Fruit fly (Drosophila melanogaster) whole organism, embryonic: ENCODE data around the gene CG17177.

ENCODE experiments used
- Asciz ChIP-seq: fragments of 200-800 bp; sonication (Bioruptor generic); optimal IDR thresholded peaks from 2 replicates; lab custom pipeline; 2017; ENCODE audit warnings: missing biosample characterization, mild to moderate bottlenecking, missing genetic modification characterization, missing genetic modification reagents
- Atf3 ChIP-seq: fragments of 200-800 bp; sonication (Bioruptor generic); optimal IDR thresholded peaks from 3 replicates; lab custom pipeline; 2016; ENCODE audit warnings: missing biosample characterization, missing genetic modification characterization
- B-H1 ChIP-seq: fragments of 200-800 bp; sonication (Bioruptor generic); IDR thresholded peaks from 3 replicates; pipeline ENCODE4 v1.3.6; 2022; ENCODE audit warnings: missing biosample characterization, missing genetic modification characterization
- CG10366 ChIP-seq: fragments of 200-800 bp; sonication (Bioruptor generic); IDR thresholded peaks from 2 replicates; pipeline ENCODE4 v1.3.6; 2022; ENCODE audit warnings: missing biosample characterization, missing genetic modification characterization
- CG11398 ChIP-seq: fragments of 200-800 bp; sonication (Bioruptor generic); optimal IDR thresholded peaks from 2 replicates; lab custom pipeline; 2016; ENCODE audit warnings: missing biosample characterization, missing genetic modification characterization
- CG13775 ChIP-seq: fragments of 200-800 bp; sonication (Bioruptor generic); optimal IDR thresholded peaks from 3 replicates; lab custom pipeline; 2017; ENCODE audit warnings: missing biosample characterization, mild to moderate bottlenecking, missing genetic modification characterization
- CG14710 ChIP-seq: fragments of 200-800 bp; sonication (Bioruptor generic); optimal IDR thresholded peaks from 3 replicates; lab custom pipeline; 2019; ENCODE audit warnings: missing biosample characterization, mild to moderate bottlenecking, missing genetic modification characterization, moderate library complexity
- CG31224 ChIP-seq: fragments of 200-800 bp; sonication (Bioruptor generic); IDR thresholded peaks from 2 replicates; pipeline ENCODE4 v1.3.6; 2022; ENCODE audit warnings: missing biosample characterization, missing genetic modification characterization
- CG31388 ChIP-seq: fragments of 200-800 bp; sonication (Bioruptor generic); optimal IDR thresholded peaks from 2 replicates; lab custom pipeline; 2016; ENCODE audit warnings: missing biosample characterization, missing genetic modification characterization
- CG3726 ChIP-seq: fragments of 200-800 bp; sonication (Bioruptor generic); IDR thresholded peaks from 3 replicates; pipeline ENCODE4, ENCODE4 v1.3.6; 2022; ENCODE audit warnings: missing biosample characterization, missing genetic modification characterization
- CG6175 ChIP-seq: fragments of 200-800 bp; sonication (Bioruptor generic); IDR thresholded peaks from 3 replicates; pipeline ENCODE4 v1.3.6; 2022; ENCODE audit warnings: missing biosample characterization, missing genetic modification characterization
- CG6854 ChIP-seq: fragments of 200-800 bp; sonication (Bioruptor generic); optimal IDR thresholded peaks from 3 replicates; lab custom pipeline; 2017; ENCODE audit warnings: missing biosample characterization, mild to moderate bottlenecking, missing genetic modification characterization
- CG7271 ChIP-seq: fragments of 200-800 bp; sonication (Bioruptor generic); optimal IDR thresholded peaks from 2 replicates; lab custom pipeline; 2018; ENCODE audit warnings: missing biosample characterization, mild to moderate bottlenecking, missing genetic modification characterization, moderate library complexity
- CG7987 ChIP-seq: fragments of 200-800 bp; sonication (Bioruptor generic); optimal IDR thresholded peaks from 2 replicates; lab custom pipeline; 2018; ENCODE audit warnings: missing biosample characterization, mild to moderate bottlenecking, missing genetic modification characterization, moderate library complexity
- CG8924 ChIP-seq: fragments of 200-800 bp; optimal IDR thresholded peaks from 3 replicates; lab custom pipeline; 2019; ENCODE audit warnings: missing biosample characterization, mild to moderate bottlenecking, missing genetic modification characterization, moderate library complexity
- CG9797 ChIP-seq: fragments of 200-800 bp; sonication (Bioruptor generic); optimal IDR thresholded peaks from 3 replicates; lab custom pipeline; 2018; ENCODE audit warnings: missing biosample characterization, mild to moderate bottlenecking, missing genetic modification characterization
- CHES-1-like ChIP-seq: fragments of 200-800 bp; sonication (Bioruptor generic); optimal IDR thresholded peaks from 2 replicates; lab custom pipeline; 2016; ENCODE audit warnings: missing biosample characterization, missing genetic modification characterization
- Doc2 ChIP-seq: fragments of 200-800 bp; sonication (Bioruptor generic); IDR thresholded peaks from 2 replicates; pipeline ENCODE4 v1.3.6; 2022; ENCODE audit warnings: missing biosample characterization, missing genetic modification characterization
- Fer2 ChIP-seq: fragments of 200-800 bp; sonication (Bioruptor generic); optimal IDR thresholded peaks from 2 replicates; lab custom pipeline; 2018; ENCODE audit warnings: missing biosample characterization, mild to moderate bottlenecking, missing genetic modification characterization, moderate library complexity
- HLH4C ChIP-seq: fragments of 200-800 bp; sonication (Bioruptor generic); IDR thresholded peaks from 3 replicates; pipeline ENCODE4 v1.3.6; 2022; ENCODE audit warnings: missing biosample characterization, missing genetic modification characterization; ENCODE audit not compliant: partially characterized antibody
- HLHmδ ChIP-seq: fragments of 200-800 bp; sonication (Bioruptor generic); optimal IDR thresholded peaks from 2 replicates; lab custom pipeline; 2018; ENCODE audit warnings: missing biosample characterization, mild to moderate bottlenecking, missing genetic modification characterization, moderate library complexity
- Max ChIP-seq: fragments of 200-800 bp; sonication (Bioruptor generic); optimal IDR thresholded peaks from 2 replicates; lab custom pipeline; 2016; ENCODE audit warnings: missing biosample characterization, mild to moderate bottlenecking, missing genetic modification characterization
- Meics ChIP-seq: fragments of 200-800 bp; sonication (Bioruptor generic); optimal IDR thresholded peaks from 2 replicates; lab custom pipeline; 2017; ENCODE audit warnings: missing biosample characterization, mild to moderate bottlenecking, missing genetic modification characterization
- Neu2 ChIP-seq: fragments of 200-800 bp; sonication (Bioruptor generic); optimal IDR thresholded peaks from 3 replicates; lab custom pipeline; 2016; ENCODE audit warnings: missing biosample characterization, missing genetic modification characterization, borderline replicate concordance
- PHDP ChIP-seq: fragments of 200-800 bp; sonication (Bioruptor generic); optimal IDR thresholded peaks from 3 replicates; lab custom pipeline; 2018; ENCODE audit warnings: missing biosample characterization, mild to moderate bottlenecking, missing genetic modification characterization, moderate library complexity
- Ptx1 ChIP-seq: fragments of 200-800 bp; sonication (Bioruptor generic); IDR thresholded peaks from 2 replicates; pipeline ENCODE4 v1.3.6; 2022; ENCODE audit warnings: missing biosample characterization, missing genetic modification characterization
- Sin3A ChIP-seq: fragments of >200 bp; optimal IDR thresholded peaks from 2 replicates; lab custom pipeline; 2018
- Sox100B ChIP-seq: fragments of 200-800 bp; sonication (Bioruptor generic); optimal IDR thresholded peaks from 3 replicates; lab custom pipeline; 2018; ENCODE audit warnings: missing biosample characterization, mild to moderate bottlenecking, missing genetic modification characterization
- Ssrp ChIP-seq: fragments of 200-800 bp; sonication (Bioruptor generic); optimal IDR thresholded peaks from 2 replicates; lab custom pipeline; 2018; ENCODE audit warnings: missing biosample characterization, mild to moderate bottlenecking, missing genetic modification characterization, moderate library complexity
- Stat92E ChIP-seq, 3 experiments: fragments of >200 bp in 2 of 3; fragments of 200-800 bp in 1 of 3; sonication (Bioruptor generic) in 1 of 3; optimal IDR thresholded peaks; 2 replicates each; lab custom pipeline; 2017 to 2019; ENCODE audit warnings: missing biosample characterization in 3 of 3, missing genetic modification characterization in 3 of 3, mild to moderate bottlenecking in 1 of 3, moderate library complexity in 1 of 3
- al ChIP-seq: fragments of 200-800 bp; sonication (Bioruptor generic); IDR thresholded peaks from 2 replicates; pipeline ENCODE4 v1.3.6; 2022; ENCODE audit warnings: missing biosample characterization, missing genetic modification characterization
- cad ChIP-seq: fragments of >200 bp; optimal IDR thresholded peaks from 2 replicates; lab custom pipeline; 2017; ENCODE audit warnings: missing biosample characterization, missing genetic modification characterization
- chm ChIP-seq: fragments of 200-800 bp; sonication (Bioruptor generic); IDR thresholded peaks from 2 replicates; pipeline ENCODE4 v1.3.6; 2022; ENCODE audit warnings: missing biosample characterization, missing genetic modification characterization
- chn ChIP-seq: fragments of 200-800 bp; sonication (Bioruptor generic); optimal IDR thresholded peaks from 2 replicates; lab custom pipeline; 2016; ENCODE audit warnings: missing biosample characterization, missing genetic modification characterization
- ci ChIP-seq: fragments of 200-800 bp; sonication (Bioruptor generic); IDR thresholded peaks from 3 replicates; pipeline ENCODE4 v1.3.6; 2022; ENCODE audit warnings: missing biosample characterization, missing genetic modification characterization
- dan ChIP-seq: fragments of 200-800 bp; sonication (Bioruptor generic); IDR thresholded peaks from 2 replicates; pipeline ENCODE4 v1.3.6; 2022; ENCODE audit warnings: missing biosample characterization, missing genetic modification characterization
- exex ChIP-seq: fragments of 200-800 bp; sonication (Bioruptor generic); optimal IDR thresholded peaks from 4 replicates; lab custom pipeline; 2018; ENCODE audit warnings: missing biosample characterization, mild to moderate bottlenecking, missing genetic modification characterization, moderate library complexity
- gcm2 ChIP-seq: fragments of 200-800 bp; sonication (Bioruptor generic); optimal IDR thresholded peaks from 2 replicates; lab custom pipeline; 2016; ENCODE audit warnings: missing biosample characterization, missing genetic modification characterization
- gem ChIP-seq: fragments of 200-800 bp; sonication (Bioruptor generic); optimal IDR thresholded peaks from 2 replicates; lab custom pipeline; 2019; ENCODE audit warnings: missing biosample characterization, mild to moderate bottlenecking, missing genetic modification characterization, moderate library complexity
- grn ChIP-seq: fragments of 200-800 bp; sonication (Bioruptor generic); optimal IDR thresholded peaks from 3 replicates; lab custom pipeline; 2017; ENCODE audit warnings: missing biosample characterization, missing genetic modification characterization
- h ChIP-seq: fragments of >200 bp; optimal IDR thresholded peaks from 2 replicates; lab custom pipeline; 2017
- kah ChIP-seq: fragments of 200-800 bp; sonication (Bioruptor generic); optimal IDR thresholded peaks from 2 replicates; lab custom pipeline; 2018; ENCODE audit warnings: missing biosample characterization, mild to moderate bottlenecking, missing genetic modification characterization
- nau ChIP-seq: fragments of 200-800 bp; sonication (Bioruptor generic); optimal IDR thresholded peaks from 3 replicates; lab custom pipeline; 2017; ENCODE audit warnings: missing biosample characterization, mild to moderate bottlenecking, missing genetic modification characterization, missing genetic modification reagents
- nmo ChIP-seq: fragments of 200-800 bp; sonication (Bioruptor generic); optimal IDR thresholded peaks from 2 replicates; lab custom pipeline; 2018; ENCODE audit warnings: missing biosample characterization, mild to moderate bottlenecking, missing genetic modification characterization, moderate library complexity
- onecut ChIP-seq: fragments of 200-800 bp; sonication (Bioruptor generic); IDR thresholded peaks from 2 replicates; pipeline ENCODE4 v1.3.6; 2022; ENCODE audit warnings: missing biosample characterization, missing genetic modification characterization
- phol ChIP-seq: fragments of 200-800 bp; sonication (Bioruptor generic); optimal IDR thresholded peaks from 3 replicates; lab custom pipeline; 2018; ENCODE audit warnings: missing biosample characterization, mild to moderate bottlenecking, missing genetic modification characterization, moderate library complexity
- psq ChIP-seq: fragments of 200-800 bp; sonication (Bioruptor generic); optimal IDR thresholded peaks from 2 replicates; lab custom pipeline; 2017; ENCODE audit warnings: missing biosample characterization, missing genetic modification characterization
- slbo ChIP-seq: fragments of 200-800 bp; sonication (Bioruptor generic); IDR thresholded peaks from 2 replicates; pipeline ENCODE4 v1.3.6; 2022; ENCODE audit warnings: missing biosample characterization, missing genetic modification characterization
- ssp ChIP-seq: fragments of 200-800 bp; sonication (Bioruptor generic); IDR thresholded peaks from 2 replicates; pipeline ENCODE4 v1.3.6; 2022; ENCODE audit warnings: missing biosample characterization, missing genetic modification characterization
- z ChIP-seq: fragments of 200-800 bp; sonication (Bioruptor generic); IDR thresholded peaks from 3 replicates; pipeline ENCODE4 v1.3.6; 2022; ENCODE audit warnings: missing biosample characterization, missing genetic modification characterization

Gene CG17177

DNA sequence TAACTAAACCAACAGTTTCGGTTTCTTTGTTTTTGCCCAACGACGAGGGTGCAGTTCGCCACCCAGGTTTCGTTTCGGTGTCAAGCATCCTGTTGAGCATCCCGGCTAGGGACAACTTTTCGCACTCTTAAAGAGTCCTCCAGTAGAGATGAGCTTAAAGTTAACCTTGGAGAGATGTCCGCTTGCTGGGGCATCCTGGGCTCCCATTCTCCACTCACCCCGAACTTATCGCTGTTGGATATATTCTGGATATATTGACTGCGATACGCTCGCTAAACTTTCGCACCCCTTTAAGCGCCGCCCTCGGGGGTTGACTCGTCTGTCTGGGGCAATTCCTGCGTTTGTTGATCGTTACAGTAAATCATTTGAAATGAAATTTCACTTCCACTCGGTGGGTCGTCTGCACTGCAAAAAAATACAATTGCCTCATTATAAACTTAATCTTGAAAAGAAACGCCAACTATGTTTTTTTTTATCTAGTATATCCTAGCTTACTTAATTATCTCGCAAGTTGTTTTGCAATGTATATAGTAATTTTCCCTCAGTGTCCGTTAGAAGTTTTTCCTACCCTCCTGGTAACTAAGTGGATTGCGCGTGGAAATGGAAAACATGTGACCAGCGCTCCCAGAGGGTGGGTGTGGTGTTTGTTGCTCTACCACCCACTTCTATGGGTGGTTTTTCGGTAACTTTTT, 39.8 kb downstream of the CG17177 start (continued):
- TF ChIP-seq exex (tag; lab: Kevin White, UChicago), result peak; percentile 57
- TF ChIP-seq CG7987 (GFP tag; lab: Kevin White, UChicago), result no peak
- TF ChIP-seq ssp, result peak; percentile 73
- TF ChIP-seq al (GFP tag; lab: Robert Waterston, UW), result peak; percentile 62
- TF ChIP-seq CG31388 (GFP tag; lab: Kevin White, UChicago), result peak; percentile 18
- peak; percentile 89 for TF ChIP-seq gem (tag; lab: Kevin White, UChicago)
- peak; percentile 75 for TF ChIP-seq onecut
- peak; percentile 70 for TF ChIP-seq CG11398 (GFP tag; lab: Kevin White, UChicago)
- no peak for TF ChIP-seq Stat92E (GFP tag; optimal IDR thresholded peaks at IDR 0.05; lab: Kevin White, UChicago)
- peak; percentile 67 for TF ChIP-seq phol (tag; lab: Kevin White, UChicago)
- TF ChIP-seq nau (GFP tag; lab: Kevin White, UChicago), result peak; percentile 53
- TF ChIP-seq h (lab: Kevin White, UChicago), result no peak
- TF ChIP-seq nmo (GFP tag; lab: Kevin White, UChicago), result peak; percentile 78
- TF ChIP-seq B-H1 (GFP tag; lab: Robert Waterston, UW), result peak; percentile 67
- TF ChIP-seq psq, result peak; percentile 55
- TF ChIP-seq Ptx1 (GFP tag; lab: Robert Waterston, UW), result peak; percentile 88
- TF ChIP-seq CHES-1-like (GFP tag; lab: Kevin White, UChicago), result peak; percentile 83
- TF ChIP-seq PHDP (tag; lab: Kevin White, UChicago), result peak; percentile 80
- TF ChIP-seq Meics, result peak; percentile 83
- peak; percentile 35; the same call in 1 of the 2 replicates for TF ChIP-seq dan (GFP tag; lab: Robert Waterston, UW)
- TF ChIP-seq Max (GFP tag; lab: Kevin White, UChicago), result peak; percentile 57
- peak; percentile 61 for TF ChIP-seq CG6854 (GFP tag; lab: Kevin White, UChicago)
- no peak for TF ChIP-seq Sin3A
- no peak for TF ChIP-seq HLHmδ (GFP tag; lab: Kevin White, UChicago)
- TF ChIP-seq CG6175 (GFP tag; lab: Robert Waterston, UW), result 0 out of 3 replicates have a peak, but pooled peaks have one; percentile 42
- TF ChIP-seq CG8924 (tag; lab: Kevin White, UChicago), result peak; percentile 63
- no peak for TF ChIP-seq grn (GFP tag; lab: Kevin White, UChicago)
- peak; percentile 51; the same call in 1 of the 3 replicates for TF ChIP-seq CG3726 (GFP tag; lab: Robert Waterston, UW)
- TF ChIP-seq Neu2 (GFP tag; lab: Kevin White, UChicago), result no peak
- TF ChIP-seq z (GFP tag; lab: Robert Waterston, UW), result peak; percentile 55; the same call in 2 of the 3 replicates
- no peak for TF ChIP-seq HLH4C
- TF ChIP-seq ci (GFP tag; lab: Robert Waterston, UW), result peak; percentile 94
- TF ChIP-seq chm (GFP tag; lab: Robert Waterston, UW), result peak; percentile 69
- peak; percentile 85 for TF ChIP-seq CG10366 (GFP tag; lab: Robert Waterston, UW)
- TF ChIP-seq Doc2, result no peak
- peak; percentile 85 for TF ChIP-seq slbo
- TF ChIP-seq Ssrp, result peak; percentile 70
- no peak for TF ChIP-seq kah (GFP tag; lab: Kevin White, UChicago)
- peak; percentile 70 for TF ChIP-seq chn (GFP tag; lab: Kevin White, UChicago)
- TF ChIP-seq Asciz, result peak; percentile 6
- peak; percentile 96 for TF ChIP-seq CG31224 (GFP tag; lab: Robert Waterston, UW)
- TF ChIP-seq Atf3 (GFP tag; lab: Kevin White, UChicago), result peak; percentile 63
- TF ChIP-seq Fer2 (tag; lab: Kevin White, UChicago), result peak; percentile 46
- no peak for TF ChIP-seq CG9797 (GFP tag; lab: Kevin White, UChicago)
- TF ChIP-seq CG14710 (tag; lab: Kevin White, UChicago), result peak; percentile 72
- peak; percentile 56 for TF ChIP-seq gcm2 (GFP tag; lab: Kevin White, UChicago)
- TF ChIP-seq cad (GFP tag; lab: Kevin White, UChicago), result no peak
- TF ChIP-seq Sox100B (GFP tag; lab: Kevin White, UChicago), result peak; percentile 71
- TF ChIP-seq CG7271 (tag; lab: Kevin White, UChicago), result no peak
- peak; percentile 61 for TF ChIP-seq CG13775
